Fruit fly (Drosophila melanogaster): Measurements from ENCODE around the gene grk.
A peak's percentile ranks its signal among the peaks of the same experiment; 100 is the strongest.

Gene grk

DNA sequence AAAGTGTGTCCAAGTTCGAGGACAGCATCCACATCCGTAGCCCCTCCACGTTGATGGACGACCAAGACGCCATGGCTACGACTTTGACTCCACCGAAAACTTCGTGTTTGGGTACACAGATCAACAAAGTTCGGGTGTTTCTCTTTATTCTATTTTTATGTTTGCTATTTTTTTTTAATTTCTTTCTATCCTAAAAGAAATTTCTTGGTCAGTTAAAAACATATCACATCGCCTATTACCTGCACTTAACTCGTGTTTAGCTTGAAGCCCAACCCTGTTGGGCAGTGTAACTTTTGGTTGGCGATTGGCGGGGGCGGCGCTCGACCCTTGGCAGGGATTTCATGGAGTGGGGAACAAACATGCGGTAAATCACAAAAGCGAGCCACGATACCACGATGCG is 40.0 kb upstream of the grk start (continued):
- TF ChIP-seq nerfin-2 (GFP tag; IDR thresholded peaks at IDR 0.05; ENCODE audit: partially characterized antibody) (no peak), CG10147 (GFP tag; optimal IDR thresholded peaks at IDR 0.05) (no peak), D19A (tag; optimal IDR thresholded peaks at IDR 0.05) (peak; percentile 6), btn (GFP tag; optimal IDR thresholded peaks at IDR 0.05) (peak; percentile 29), CG4617 (GFP tag; optimal IDR thresholded peaks at IDR 0.05; ENCODE audit: borderline replicate concordance) (no peak), CrebB (tag; optimal IDR thresholded peaks at IDR 0.05) (no peak), CG17328 (GFP tag; IDR thresholded peaks at IDR 0.05) (peak; percentile 71), CG4424 (GFP tag; optimal IDR thresholded peaks at IDR 0.05) (peak; percentile 55), Gug (GFP tag; IDR thresholded peaks at IDR 0.05) (peak; percentile 71), twi (tag; optimal IDR thresholded peaks at IDR 0.05) (no peak), CG17829 (tag; optimal IDR thresholded peaks at IDR 0.05) (peak; percentile 51), jing (GFP tag; optimal IDR thresholded peaks at IDR 0.05) (peak; percentile 18), dmrt99B (tag; optimal IDR thresholded peaks at IDR 0.05) (peak; percentile 64), CG9797 (GFP tag; optimal IDR thresholded peaks at IDR 0.05) (no peak), sima (GFP tag; optimal IDR thresholded peaks at IDR 0.05) (no peak), her (GFP tag; optimal IDR thresholded peaks at IDR 0.05) (no peak), ase (GFP tag; IDR thresholded peaks at IDR 0.05) (peak; percentile 57; the same call in 1 of the 3 replicates), CG14860 (GFP tag; IDR thresholded peaks at IDR 0.05; ENCODE audit: partially characterized antibody) (no peak), lov (optimal IDR thresholded peaks at IDR 0.05) (no peak), lov (GFP tag; IDR thresholded peaks at IDR 0.05) (peak; percentile 76; the same call in 2 of the 3 replicates), Oaz (GFP tag; IDR thresholded peaks at IDR 0.05) (peak; percentile 42), br (optimal IDR thresholded peaks at IDR 0.05) (no peak), CG18011 (GFP tag; optimal IDR thresholded peaks at IDR 0.05) (no peak), Aef1 (GFP tag; IDR thresholded peaks at IDR 0.05) (no peak), CG7963 (GFP tag; IDR thresholded peaks at IDR 0.05; ENCODE audit: partially characterized antibody) (no peak), row (GFP tag; IDR thresholded peaks at IDR 0.05) (peak; percentile 71), CG34422 (GFP tag; IDR thresholded peaks at IDR 0.05) (peak; percentile 59; the same call in 2 of the 3 replicates), ewg (GFP tag; optimal IDR thresholded peaks at IDR 0.05) (no peak), NK7.1 (GFP tag; optimal IDR thresholded peaks at IDR 0.05) (no peak), nau (GFP tag; optimal IDR thresholded peaks at IDR 0.05) (no peak), seq (GFP tag; IDR thresholded peaks at IDR 0.05) (0 out of 2 replicates have a peak, but pooled peaks have one; percentile 59), E2f2 (GFP tag; IDR thresholded peaks at IDR 0.05) (peak; percentile 30; the same call in 1 of the 2 replicates), org-1 (GFP tag; optimal IDR thresholded peaks at IDR 0.05) (no peak), CG6175 (GFP tag; IDR thresholded peaks at IDR 0.05) (no peak), klu (GFP tag; IDR thresholded peaks at IDR 0.05) (peak; percentile 45; the same call in 1 of the 2 replicates), fd3F (GFP tag; optimal IDR thresholded peaks at IDR 0.05) (peak; percentile 15), luna (GFP tag; optimal IDR thresholded peaks at IDR 0.05) (no peak), ind (GFP tag; optimal IDR thresholded peaks at IDR 0.05) (peak; percentile 50), Ets65A (GFP tag) (peak; percentile 85), CG8089 (GFP tag; optimal IDR thresholded peaks at IDR 0.05) (no peak), Hey (tag; optimal IDR thresholded peaks at IDR 0.05) (no peak), CG12155 (GFP tag; optimal IDR thresholded peaks at IDR 0.05) (peak; percentile 29), CG33557 (GFP tag; optimal IDR thresholded peaks at IDR 0.05) (peak; percentile 33), abd-A (tag; optimal IDR thresholded peaks at IDR 0.05) (no peak), Asciz (GFP tag; optimal IDR thresholded peaks at IDR 0.05) (peak; percentile 13), CG10543 (GFP tag; optimal IDR thresholded peaks at IDR 0.05) (no peak), CG9817 (tag; optimal IDR thresholded peaks at IDR 0.05) (peak; percentile 7), CG10267 (tag; optimal IDR thresholded peaks at IDR 0.05) (peak; percentile 47), CG1792 (GFP tag; optimal IDR thresholded peaks at IDR 0.05) (peak; percentile 21), ems (GFP tag; optimal IDR thresholded peaks at IDR 0.05) (peak; percentile 4), CG16813 (GFP tag; IDR thresholded peaks at IDR 0.05; ENCODE audit: partially characterized antibody) (no peak), sd (tag; optimal IDR thresholded peaks at IDR 0.05) (no peak)

Measured in whole organism, embryonic.